Fruit fly (Drosophila melanogaster): ENCODE results near the gene CG14543.

The CG14543 gene

dm6 chr3R:26098502-26099210, 42.2 kb downstream of the CG14543 start, which contains the start of gene dysf (continued):
- no peak for TF ChIP-seq CG12299 (tag; optimal IDR thresholded peaks at IDR 0.05)
- peak; percentile 71 for TF ChIP-seq CG13775 (GFP tag; optimal IDR thresholded peaks at IDR 0.05)
- TF ChIP-seq tgo (GFP tag; IDR thresholded peaks at IDR 0.05): peak; percentile 54
- TF ChIP-seq Meics (GFP tag; optimal IDR thresholded peaks at IDR 0.05): peak; percentile 77
- TF ChIP-seq CG18011 (GFP tag; optimal IDR thresholded peaks at IDR 0.05): no peak
- no peak for TF ChIP-seq psq (GFP tag; optimal IDR thresholded peaks at IDR 0.05)
- no peak for TF ChIP-seq hkb (optimal IDR thresholded peaks at IDR 0.05)
- TF ChIP-seq hkb (GFP tag; IDR thresholded peaks at IDR 0.05): no peak
- TF ChIP-seq Spps (tag; optimal IDR thresholded peaks at IDR 0.05): peak; percentile 54
- TF ChIP-seq CG12155 (GFP tag; optimal IDR thresholded peaks at IDR 0.05): peak; percentile 26
- TF ChIP-seq tin (GFP tag; optimal IDR thresholded peaks at IDR 0.05): peak; percentile 54
- no peak for TF ChIP-seq GATAe (GFP tag; conservative IDR thresholded peaks at IDR 0.05)
- TF ChIP-seq CG1024 (GFP tag; IDR thresholded peaks at IDR 0.05): no peak
- TF ChIP-seq CG9932 (GFP tag; IDR thresholded peaks at IDR 0.05): peak; percentile 46
- TF ChIP-seq dimm (GFP tag; IDR thresholded peaks at IDR 0.05): no peak
- TF ChIP-seq Dp (GFP tag; optimal IDR thresholded peaks at IDR 0.05): no peak
- TF ChIP-seq ac (GFP tag; optimal IDR thresholded peaks at IDR 0.05): no peak
- TF ChIP-seq odd (GFP tag; optimal IDR thresholded peaks at IDR 0.05): peak; percentile 68
- TF ChIP-seq CG4404 (GFP tag; IDR thresholded peaks at IDR 0.05): peak; percentile 50; the same call in 1 of the 2 replicates
- TF ChIP-seq CG17912 (GFP tag; optimal IDR thresholded peaks at IDR 0.05): no peak
- TF ChIP-seq bbx (GFP tag; IDR thresholded peaks at IDR 0.05; ENCODE audit: partially characterized antibody): no peak
- TF ChIP-seq amos (GFP tag; IDR thresholded peaks at IDR 0.05; ENCODE audit: partially characterized antibody): no peak
- TF ChIP-seq CG4360 (GFP tag; IDR thresholded peaks at IDR 0.05): no peak
- no peak for TF ChIP-seq CG14965 (GFP tag; optimal IDR thresholded peaks at IDR 0.05; ENCODE audit: borderline replicate concordance)
- peak; percentile 31 for TF ChIP-seq lab (GFP tag; optimal IDR thresholded peaks at IDR 0.05)
- no peak for TF ChIP-seq yki (optimal IDR thresholded peaks at IDR 0.05)
- peak; percentile 14 for TF ChIP-seq CG12104 (GFP tag; optimal IDR thresholded peaks at IDR 0.05)
- TF ChIP-seq Ets65A (GFP tag): no peak
- TF ChIP-seq CG6813 (GFP tag; optimal IDR thresholded peaks at IDR 0.05): no peak
- no peak for TF ChIP-seq HLHmδ (GFP tag; optimal IDR thresholded peaks at IDR 0.05)
- TF ChIP-seq CG1647 (GFP tag; optimal IDR thresholded peaks at IDR 0.05): no peak
- TF ChIP-seq dmrt11E (tag; optimal IDR thresholded peaks at IDR 0.05): peak; percentile 87
- 0 out of 2 replicates have a peak, but pooled peaks have one; percentile 8 for TF ChIP-seq esg (GFP tag; conservative IDR thresholded peaks at IDR 0.05)
- no peak for TF ChIP-seq CG13894 (tag; optimal IDR thresholded peaks at IDR 0.05)
- no peak for TF ChIP-seq CG7963 (GFP tag; IDR thresholded peaks at IDR 0.05; ENCODE audit: partially characterized antibody)
- no peak for TF ChIP-seq CG8359 (GFP tag; optimal IDR thresholded peaks at IDR 0.05; ENCODE audit: borderline replicate concordance)
- peak; percentile 35 for TF ChIP-seq Asciz (GFP tag; optimal IDR thresholded peaks at IDR 0.05)
- TF ChIP-seq D19B (GFP tag; optimal IDR thresholded peaks at IDR 0.05): no peak
- no peak for TF ChIP-seq CG14441 (GFP tag; IDR thresholded peaks at IDR 0.05)
- TF ChIP-seq MBD-R2 (GFP tag; IDR thresholded peaks at IDR 0.05): no peak
- TF ChIP-seq ara (GFP tag; IDR thresholded peaks at IDR 0.05): peak; percentile 40; the same call in 1 of the 2 replicates
- no peak for TF ChIP-seq Myb (GFP tag; optimal IDR thresholded peaks at IDR 0.05)
- TF ChIP-seq CG34376 (GFP tag; optimal IDR thresholded peaks at IDR 0.05): no peak
- peak; percentile 93 for TF ChIP-seq CG18262 (tag; optimal IDR thresholded peaks at IDR 0.05)
- TF ChIP-seq HLH4C (GFP tag; IDR thresholded peaks at IDR 0.05; ENCODE audit: partially characterized antibody): no peak
- TF ChIP-seq ERR (GFP tag; optimal IDR thresholded peaks at IDR 0.05): no peak
- peak; percentile 90 for TF ChIP-seq CG31441 (GFP tag; IDR thresholded peaks at IDR 0.05)
- TF ChIP-seq CG10267 (tag; optimal IDR thresholded peaks at IDR 0.05): peak; percentile 80
- TF ChIP-seq nerfin-2 (GFP tag; IDR thresholded peaks at IDR 0.05; ENCODE audit: partially characterized antibody): no peak
- TF ChIP-seq Dll (GFP tag; IDR thresholded peaks at IDR 0.05; ENCODE audit: partially characterized antibody): no peak
